Fruit fly (Drosophila melanogaster) whole organism, wandering third instar larva: ENCODE data around the gene Mob3.

ENCODE experiments used
- dmrt93B ChIP-seq: fragments of 200-800 bp; sonication (Bioruptor generic); optimal IDR thresholded peaks from 2 replicates; lab custom pipeline; 2018; ENCODE audit warnings: missing biosample characterization, mild to moderate bottlenecking, missing genetic modification characterization
- usp ChIP-seq: fragments of >200 bp; optimal IDR thresholded peaks from 2 replicates; lab custom pipeline; 2017; ENCODE audit warnings: missing biosample characterization, missing genetic modification characterization

DNA sequence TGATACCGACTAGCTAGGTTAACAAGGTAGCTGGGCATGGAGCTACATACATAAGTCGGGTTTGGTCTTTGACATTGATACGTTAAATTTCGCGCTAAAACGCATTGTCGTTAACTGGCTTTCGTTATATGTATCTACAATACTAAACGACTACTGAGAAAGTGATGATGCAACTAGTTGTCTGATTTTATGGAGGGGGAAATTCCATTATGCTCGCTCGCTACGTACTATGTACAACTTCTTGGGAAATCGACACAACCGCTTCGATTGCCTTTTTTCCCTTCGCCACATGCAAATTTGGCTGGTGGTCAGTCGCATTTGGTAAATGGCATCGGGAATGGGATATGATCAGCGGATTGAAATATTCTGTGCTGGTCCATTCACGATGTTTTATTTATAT lies 45.1 kb upstream of the Mob3 start:
- no peak for TF ChIP-seq dmrt93B (GFP tag; lab: Kevin White, UChicago)
- TF ChIP-seq usp (GFP tag; lab: Kevin White, UChicago) = no peak
